Fruit fly (Drosophila melanogaster) whole organism, prepupa: Measurements from ENCODE around the gene CG31650.

ENCODE experiments used
- Blimp-1 ChIP-seq: fragments of 200-800 bp; sonication (Bioruptor generic); optimal IDR thresholded peaks from 3 replicates; lab custom pipeline; 2017; ENCODE audit warnings: missing biosample characterization, missing genetic modification characterization, mild to moderate bottlenecking, moderate library complexity, missing genetic modification reagents
- CG11294 ChIP-seq: fragments of 200-800 bp; sonication (Bioruptor generic); IDR thresholded peaks from 2 replicates; pipeline ENCODE4 v1.3.6; 2022; ENCODE audit warnings: missing biosample characterization, missing genetic modification characterization
- CG15336 ChIP-seq: fragments of 200-800 bp; sonication (Bioruptor generic); IDR thresholded peaks from 2 replicates; pipeline ENCODE4 v1.3.6; 2022; ENCODE audit warnings: missing biosample characterization, missing genetic modification characterization
- CG16779 ChIP-seq: fragments of 200-800 bp; sonication (Bioruptor generic); optimal IDR thresholded peaks from 3 replicates; lab custom pipeline; 2017; ENCODE audit warnings: missing biosample characterization, mild to moderate bottlenecking, missing genetic modification characterization
- CG4318 ChIP-seq: fragments of 200-800 bp; sonication (Bioruptor generic); optimal IDR thresholded peaks from 3 replicates; lab custom pipeline; 2017; ENCODE audit warnings: missing biosample characterization, mild to moderate bottlenecking, missing genetic modification characterization
- CG6854 ChIP-seq: fragments of 200-800 bp; sonication (Bioruptor generic); optimal IDR thresholded peaks from 2 replicates; lab custom pipeline; 2017; ENCODE audit warnings: missing biosample characterization, mild to moderate bottlenecking, missing genetic modification characterization
- Gug ChIP-seq: fragments of 200-800 bp; sonication (Bioruptor generic); IDR thresholded peaks from 2 replicates; pipeline ENCODE4 v1.3.6; 2022; ENCODE audit warnings: missing biosample characterization, missing genetic modification characterization
- Hr38 ChIP-seq: sonication (Bioruptor generic); optimal IDR thresholded peaks from 2 replicates; lab custom pipeline; 2016; ENCODE audit warnings: missing biosample characterization, missing genetic modification characterization
- Lpt ChIP-seq: fragments of 200-800 bp; sonication (Bioruptor generic); optimal IDR thresholded peaks from 3 replicates; lab custom pipeline; 2016; ENCODE audit warnings: missing biosample characterization, missing genetic modification characterization
- OdsH ChIP-seq: fragments of 200-800 bp; sonication (Bioruptor generic); optimal IDR thresholded peaks from 3 replicates; lab custom pipeline; 2016; ENCODE audit warnings: missing biosample characterization, missing genetic modification characterization
- Sox102F ChIP-seq: fragments of 200-800 bp; sonication (Bioruptor generic); optimal IDR thresholded peaks from 2 replicates; lab custom pipeline; 2016; ENCODE audit warnings: missing biosample characterization, mild to moderate bottlenecking, missing genetic modification characterization
- lz ChIP-seq: fragments of 200-800 bp; sonication (Bioruptor generic); optimal IDR thresholded peaks from 3 replicates; lab custom pipeline; 2016; ENCODE audit warnings: missing biosample characterization, missing genetic modification characterization
- net ChIP-seq: fragments of 200-800 bp; sonication (Bioruptor generic); optimal IDR thresholded peaks from 3 replicates; lab custom pipeline; 2016; ENCODE audit warnings: missing biosample characterization, missing genetic modification characterization

DNA sequence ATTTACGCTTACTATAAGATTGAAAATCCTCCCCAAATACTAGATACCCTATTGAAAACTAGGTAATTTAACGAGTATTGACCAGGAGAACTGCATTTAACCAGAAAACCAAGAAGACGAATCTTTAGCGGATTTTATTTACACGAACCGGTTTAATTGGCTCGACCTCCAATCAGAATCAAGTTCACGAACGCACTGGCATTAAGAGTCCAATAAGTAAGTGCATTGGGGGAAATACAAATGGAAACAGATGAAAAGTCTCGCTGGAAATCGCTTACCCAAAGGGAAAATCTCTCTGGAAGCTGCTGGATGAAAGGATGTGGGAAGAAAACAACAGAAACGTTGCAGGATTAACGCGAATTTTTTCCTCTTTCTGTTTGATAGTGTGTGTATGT, 48.1 kb upstream of the CG31650 start:
- no peak for TF ChIP-seq CG16779 (tag; lab: Kevin White, UChicago)
- no peak for TF ChIP-seq net
- no peak for TF ChIP-seq CG4318
- TF ChIP-seq Lpt (GFP tag; lab: Kevin White, UChicago): no peak
- TF ChIP-seq Blimp-1: no peak
- TF ChIP-seq CG15336 (GFP tag; lab: Robert Waterston, UW): no peak
- no peak for TF ChIP-seq Hr38 (GFP tag; lab: Kevin White, UChicago)
- no peak for TF ChIP-seq Gug (GFP tag; lab: Robert Waterston, UW)
- TF ChIP-seq lz (GFP tag; lab: Kevin White, UChicago): no peak
- no peak for TF ChIP-seq CG11294 (GFP tag; lab: Robert Waterston, UW)
- TF ChIP-seq CG6854 (GFP tag; lab: Kevin White, UChicago): no peak
- TF ChIP-seq Sox102F (GFP tag; lab: Kevin White, UChicago): no peak
- no peak for TF ChIP-seq OdsH
